Worm (Caenorhabditis elegans): ENCODE measurements around the gene sru-1.
A peak's percentile ranks its signal among the peaks of the same experiment; 100 is the strongest.

The sru-1 gene

DNA sequence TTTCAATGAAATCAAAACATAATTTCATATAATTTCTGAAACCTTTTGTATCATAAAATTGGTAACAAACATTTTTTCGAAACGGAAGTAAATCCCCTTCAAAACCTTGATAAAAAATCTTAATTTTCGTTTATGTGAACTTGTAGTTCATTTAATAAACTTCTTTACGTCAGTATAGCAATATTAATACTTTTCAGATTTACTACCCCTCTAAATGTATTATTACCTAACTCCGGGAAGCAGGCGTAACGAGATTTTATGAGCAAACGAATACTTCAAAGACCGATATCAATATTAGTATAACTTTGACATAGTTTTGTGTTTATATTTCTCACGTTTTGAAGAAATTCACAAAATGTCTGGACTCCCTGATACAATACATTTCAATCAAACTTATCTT, at the start of gene sru-1:
Gene sru-1, plus strand, starts transcription at position 301 of the 400 bp plus-strand sequence.
- TF ChIP-seq ceh-16 (tag; optimal IDR thresholded peaks at IDR 0.05) (no peak), nhr-237 (tag; optimal IDR thresholded peaks at IDR 0.05) (no peak), unc-62 (GFP tag; optimal IDR thresholded peaks at IDR 0.05) (no peak), fkh-2 (tag; optimal IDR thresholded peaks at IDR 0.05) (no peak), nhr-67 (tag; optimal IDR thresholded peaks at IDR 0.05) (no peak), ztf-4 (tag; optimal IDR thresholded peaks at IDR 0.05) (no peak), mml-1 (tag; optimal IDR thresholded peaks at IDR 0.05) (no peak), nhr-77 (tag; optimal IDR thresholded peaks at IDR 0.05) (no peak), nhr-23 (tag; optimal IDR thresholded peaks at IDR 0.05) (no peak), elt-1 (tag; optimal IDR thresholded peaks at IDR 0.05) (no peak), ama-1 (optimal IDR thresholded peaks at IDR 0.05) (no peak), pha-4 (tag; optimal IDR thresholded peaks at IDR 0.05) (no peak), ztf-11 (tag; optimal IDR thresholded peaks at IDR 0.05) (no peak), sea-2 (GFP tag; optimal IDR thresholded peaks at IDR 0.05) (no peak)

DNA sequence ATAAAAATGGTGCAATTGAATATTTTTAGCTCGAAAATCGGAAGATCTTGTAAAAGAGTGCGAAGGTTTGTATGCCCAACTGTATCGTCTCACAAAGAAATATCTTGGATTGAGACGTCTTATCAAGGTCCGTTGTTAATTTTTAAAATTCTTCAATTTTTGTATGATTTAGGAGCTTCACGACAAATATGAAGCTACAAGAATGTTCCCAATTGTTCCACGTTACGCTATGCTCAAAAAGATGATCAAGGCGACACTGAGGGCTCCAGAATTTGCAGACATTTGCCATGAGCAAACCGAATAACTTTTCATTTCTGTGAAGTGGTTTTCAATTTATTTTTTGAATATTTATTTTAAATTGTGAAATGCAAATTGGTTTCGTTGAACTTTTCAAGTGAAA, 49.7 kb upstream of the sru-1 start:
- TF ChIP-seq ama-1 (optimal IDR thresholded peaks at IDR 0.05) (peak; percentile 96), nfya-1 (tag; optimal IDR thresholded peaks at IDR 0.05; ENCODE audit: insufficient read depth) (peak; percentile 12), ceh-16 (tag; optimal IDR thresholded peaks at IDR 0.05) (no peak), nhr-25 (tag; optimal IDR thresholded peaks at IDR 0.05) (peak; percentile 60), mml-1 (tag; optimal IDR thresholded peaks at IDR 0.05) (no peak), pqm-1 (tag; optimal IDR thresholded peaks at IDR 0.05) (peak; percentile 4), sea-2 (GFP tag; optimal IDR thresholded peaks at IDR 0.05) (no peak), nhr-43 (tag; optimal IDR thresholded peaks at IDR 0.05; ENCODE audit: poor library complexity, severe bottlenecking) (peak; percentile 56), nhr-23 (tag; optimal IDR thresholded peaks at IDR 0.05) (peak; percentile 32), unc-62 (GFP tag; optimal IDR thresholded peaks at IDR 0.05) (no peak), tbx-2 (tag; optimal IDR thresholded peaks at IDR 0.05) (peak; percentile 40), elt-3 (tag; optimal IDR thresholded peaks at IDR 0.05) (peak in 1 of 3 experiments; percentile 10), lsy-12 (tag; optimal IDR thresholded peaks at IDR 0.05) (peak; percentile 63), elt-2 (tag; optimal IDR thresholded peaks at IDR 0.05) (peak; percentile 50), egl-27 (tag; optimal IDR thresholded peaks at IDR 0.05) (no peak), nhr-237 (tag; optimal IDR thresholded peaks at IDR 0.05) (no peak), ztf-4 (tag; optimal IDR thresholded peaks at IDR 0.05) (no peak), pha-4 (tag; optimal IDR thresholded peaks at IDR 0.05) (no peak), jun-1 (tag; optimal IDR thresholded peaks at IDR 0.05) (no peak), mdl-1 (tag; optimal IDR thresholded peaks at IDR 0.05) (no peak), snpc-4 (tag; optimal IDR thresholded peaks at IDR 0.05) (no peak)

DNA sequence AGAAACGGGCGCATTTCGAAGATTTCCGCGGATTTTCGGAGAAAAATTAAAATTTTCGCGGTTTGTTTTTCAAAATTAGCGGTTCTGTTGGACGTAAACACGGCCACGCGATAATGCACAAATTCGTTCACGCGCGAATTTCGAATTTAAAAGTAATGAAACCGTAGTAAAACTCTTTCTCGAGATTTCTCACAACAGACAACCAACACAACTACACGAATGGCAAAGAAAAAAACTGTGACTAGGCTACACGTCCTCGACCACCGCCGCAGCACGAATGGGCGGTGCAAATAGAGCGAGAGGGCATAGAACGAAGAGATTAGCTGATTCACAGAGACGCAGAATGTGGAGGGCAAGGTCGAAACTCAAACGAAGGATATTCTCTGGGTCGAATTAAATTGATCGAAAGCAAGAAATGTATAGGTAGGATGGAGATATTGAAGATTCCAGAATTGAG, 47.5 kb upstream of the sru-1 start, which contains the start of gene idh-1:
Gene idh-1, minus strand, starts transcription at position 228 of the 457 bp plus-strand sequence.
- TF ChIP-seq egl-5 (tag; optimal IDR thresholded peaks at IDR 0.05) (no peak), nhr-23 (tag; optimal IDR thresholded peaks at IDR 0.05) (peak; percentile 45), fos-1 (tag; optimal IDR thresholded peaks at IDR 0.05) (no peak), pha-4 (tag; optimal IDR thresholded peaks at IDR 0.05) (peak; percentile 25), ceh-9 (tag; optimal IDR thresholded peaks at IDR 0.05) (no peak), tbx-2 (tag; optimal IDR thresholded peaks at IDR 0.05) (no peak), lin-15B (tag; optimal IDR thresholded peaks at IDR 0.05) (peak; percentile 62), zag-1 (tag; optimal IDR thresholded peaks at IDR 0.05) (no peak), egl-27 (tag; optimal IDR thresholded peaks at IDR 0.05) (no peak), hmg-11 (tag; optimal IDR thresholded peaks at IDR 0.05) (peak; percentile 27), unc-62 (GFP tag; optimal IDR thresholded peaks at IDR 0.05) (no peak), lsy-12 (tag; optimal IDR thresholded peaks at IDR 0.05) (no peak), nhr-11 (tag; optimal IDR thresholded peaks at IDR 0.05) (no peak), nhr-67 (tag; optimal IDR thresholded peaks at IDR 0.05) (no peak), ztf-4 (tag; optimal IDR thresholded peaks at IDR 0.05) (no peak), nhr-77 (tag; optimal IDR thresholded peaks at IDR 0.05) (no peak), nhr-28 (tag; optimal IDR thresholded peaks at IDR 0.05) (no peak), nhr-12 (tag; optimal IDR thresholded peaks at IDR 0.05) (no peak), nhr-237 (tag; optimal IDR thresholded peaks at IDR 0.05) (no peak), elt-3 (tag; optimal IDR thresholded peaks at IDR 0.05) (no peak), snpc-4 (tag; optimal IDR thresholded peaks at IDR 0.05) (peak; percentile 83), ceh-28 (tag; optimal IDR thresholded peaks at IDR 0.05) (no peak), nhr-25 (tag; optimal IDR thresholded peaks at IDR 0.05) (peak; percentile 88), fkh-2 (tag; optimal IDR thresholded peaks at IDR 0.05) (no peak), daf-12 (tag; optimal IDR thresholded peaks at IDR 0.05) (no peak), ama-1 (optimal IDR thresholded peaks at IDR 0.05) (peak; percentile 89), mml-1 (tag; optimal IDR thresholded peaks at IDR 0.05) (no peak), ZK546.5 (tag; optimal IDR thresholded peaks at IDR 0.05) (no peak), sea-2 (GFP tag; optimal IDR thresholded peaks at IDR 0.05) (no peak), unc-39 (tag; optimal IDR thresholded peaks at IDR 0.05) (no peak), elt-1 (tag; optimal IDR thresholded peaks at IDR 0.05) (no peak), nhr-76 (tag; optimal IDR thresholded peaks at IDR 0.05) (no peak), nfya-1 (tag; optimal IDR thresholded peaks at IDR 0.05; ENCODE audit: insufficient read depth) (peak; percentile 58), skn-1 (tag; optimal IDR thresholded peaks at IDR 0.05) (no peak), lin-39 (tag; optimal IDR thresholded peaks at IDR 0.05) (peak; percentile 59), eor-1 (tag; optimal IDR thresholded peaks at IDR 0.05) (no peak), pqm-1 (tag; optimal IDR thresholded peaks at IDR 0.05) (peak; percentile 17), ztf-11 (tag; optimal IDR thresholded peaks at IDR 0.05) (no peak), elt-2 (tag; optimal IDR thresholded peaks at IDR 0.05) (no peak), aly-2 (tag; optimal IDR thresholded peaks at IDR 0.05) (no peak), ceh-16 (tag; optimal IDR thresholded peaks at IDR 0.05) (no peak), nhr-43 (tag; optimal IDR thresholded peaks at IDR 0.05; ENCODE audit: poor library complexity, severe bottlenecking) (no peak), R02D3.7 (tag; optimal IDR thresholded peaks at IDR 0.05) (no peak)

All from whole organism, L3 larva.